Worm (Caenorhabditis elegans) whole organism, L2 larva: ENCODE measurements around the gene slc-25A18.1.

Source experiments
- F13H6.1 ChIP-seq: sonication (generic microtip); optimal IDR thresholded peaks from 2 replicates; lab custom pipeline; 2016; ENCODE audit warnings: missing genetic modification characterization, missing compliant biosample characterization
- aly-2 ChIP-seq: fragments of 150-350 bp; optimal IDR thresholded peaks from 2 replicates; lab custom pipeline; 2014; ENCODE audit warnings: missing biosample characterization, missing genetic modification characterization
- ama-1 ChIP-seq: fragments of 150-350 bp; optimal IDR thresholded peaks from 2 replicates; lab custom pipeline; 2018; ENCODE audit warnings: inconsistent platforms
- blmp-1 ChIP-seq: sonication (generic microtip); optimal IDR thresholded peaks from 2 replicates; lab custom pipeline; 2017; ENCODE audit warnings: missing genetic modification characterization, mild to moderate bottlenecking, missing compliant biosample characterization, antibody characterized with exemption, moderate library complexity; ENCODE audit not compliant: insufficient read depth
- ceh-16 ChIP-seq: fragments of 150-350 bp; optimal IDR thresholded peaks from 2 replicates; lab custom pipeline; 2014; ENCODE audit warnings: missing biosample characterization, missing genetic modification characterization
- fos-1 ChIP-seq: fragments of 150-350 bp; optimal IDR thresholded peaks from 2 replicates; lab custom pipeline; 2014; ENCODE audit warnings: missing biosample characterization, missing genetic modification characterization
- mdl-1 ChIP-seq, 2 experiments: fragments of 150-350 bp in 1 of 2; sonication (generic microtip) in 1 of 2; optimal IDR thresholded peaks; 2 replicates each; lab custom pipeline; 2017; ENCODE audit warnings: missing biosample characterization in 2 of 2, missing genetic modification characterization in 2 of 2
- nhr-23 ChIP-seq: fragments of 150-350 bp; optimal IDR thresholded peaks from 2 replicates; lab custom pipeline; 2014; ENCODE audit warnings: missing biosample characterization, missing genetic modification reagents, missing genetic modification characterization
- nhr-77 ChIP-seq: fragments of 150-350 bp; optimal IDR thresholded peaks from 2 replicates; lab custom pipeline; 2014; ENCODE audit warnings: missing biosample characterization, missing genetic modification characterization
- unc-39 ChIP-seq: fragments of 150-350 bp; optimal IDR thresholded peaks from 2 replicates; lab custom pipeline; 2014; ENCODE audit warnings: missing biosample characterization, missing genetic modification characterization
- unc-62 ChIP-seq: fragments of 150-350 bp; optimal IDR thresholded peaks from 2 replicates; lab custom pipeline; 2014; ENCODE audit warnings: missing biosample characterization, missing genetic modification reagents, missing genetic modification characterization
- zag-1 ChIP-seq: fragments of 150-350 bp; optimal IDR thresholded peaks from 2 replicates; lab custom pipeline; 2014; ENCODE audit warnings: missing biosample characterization, missing genetic modification characterization
- ztf-11 ChIP-seq: sonication (generic microtip); optimal IDR thresholded peaks from 2 replicates; lab custom pipeline; 2017; ENCODE audit warnings: missing biosample characterization, missing genetic modification characterization
- ztf-4 ChIP-seq: fragments of 150-350 bp; optimal IDR thresholded peaks from 2 replicates; lab custom pipeline; 2014; ENCODE audit warnings: missing biosample characterization, missing genetic modification characterization

DNA sequence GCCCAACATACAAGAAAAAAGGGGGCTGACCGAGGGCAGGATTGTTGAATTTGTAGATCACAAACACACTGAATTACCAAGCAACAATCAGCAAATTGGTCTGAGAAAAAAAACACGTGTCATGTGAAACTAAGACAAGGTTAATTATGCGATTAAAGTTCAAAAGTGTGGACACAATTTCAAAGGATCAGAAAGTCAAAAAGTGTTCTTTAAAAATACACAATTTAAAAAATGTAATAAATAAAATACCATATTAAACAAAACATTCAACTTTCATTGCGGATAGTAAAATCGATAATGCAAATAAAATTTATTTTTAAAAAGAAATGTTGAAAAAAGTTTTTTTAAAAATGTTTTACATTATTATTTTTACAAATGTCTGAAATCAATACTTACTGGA is 4.6 kb downstream of the slc-25A18.1 start, which contains the start of gene cutl-3:
- TF ChIP-seq fos-1 (no peak), F13H6.1 (tag; lab: Kevin White, UChicago) (no peak), ceh-16 (tag; lab: Kevin White, UChicago) (no peak), blmp-1 (tag; lab: Kevin White, UChicago) (no peak), nhr-23 (tag; lab: Kevin White, UChicago) (no peak), ztf-11 (tag; lab: Kevin White, UChicago) (no peak), zag-1 (tag; lab: Kevin White, UChicago) (no peak), mdl-1 (tag; optimal IDR thresholded peaks at IDR 0.05; lab: Kevin White, UChicago) (no peak), nhr-77 (tag; lab: Kevin White, UChicago) (no peak), aly-2 (tag; lab: Kevin White, UChicago) (no peak), ztf-4 (tag; lab: Kevin White, UChicago) (no peak), unc-62 (GFP tag; lab: Kevin White, UChicago) (no peak), unc-39 (tag; lab: Kevin White, UChicago) (no peak), ama-1 (lab: Kevin White, UChicago) (no peak)
